Fruit fly (Drosophila melanogaster): ENCODE measurements around the gene Gapdh2.

Gene Gapdh2

dm6 chrX:15866799-15867412 is 1.0 kb upstream of the Gapdh2 start (continued):
- TF ChIP-seq CG10366 (GFP tag; IDR thresholded peaks at IDR 0.05) (no peak), Jarid2 (GFP tag; optimal IDR thresholded peaks at IDR 0.05) (no peak), Hr78 (GFP tag; optimal IDR thresholded peaks at IDR 0.05) (no peak), crp (GFP tag; optimal IDR thresholded peaks at IDR 0.05) (peak in 1 of 2 experiments; percentile 75), Dip3 (GFP tag; optimal IDR thresholded peaks at IDR 0.05) (no peak), grn (GFP tag; optimal IDR thresholded peaks at IDR 0.05) (no peak), Antp (GFP tag; optimal IDR thresholded peaks at IDR 0.05) (no peak), cato (GFP tag; optimal IDR thresholded peaks at IDR 0.05; ENCODE audit: borderline replicate concordance) (no peak), CG17912 (GFP tag; optimal IDR thresholded peaks at IDR 0.05) (no peak), CG43689 (GFP tag; IDR thresholded peaks at IDR 0.05) (no peak), CG16813 (GFP tag; IDR thresholded peaks at IDR 0.05; ENCODE audit: partially characterized antibody) (no peak), Mad (GFP tag; optimal IDR thresholded peaks at IDR 0.05) (no peak), pum (GFP tag; optimal IDR thresholded peaks at IDR 0.05) (no peak), CG13296 (GFP tag; optimal IDR thresholded peaks at IDR 0.05) (no peak), CG10543 (GFP tag; optimal IDR thresholded peaks at IDR 0.05) (no peak), dm (GFP tag; optimal IDR thresholded peaks at IDR 0.05) (no peak), CG9932 (GFP tag; IDR thresholded peaks at IDR 0.05) (no peak), disco-r (GFP tag; optimal IDR thresholded peaks at IDR 0.05) (no peak), CG6254 (GFP tag; optimal IDR thresholded peaks at IDR 0.05) (peak; percentile 37), ash1 (GFP tag; optimal IDR thresholded peaks at IDR 0.05) (no peak), NFAT (GFP tag; IDR thresholded peaks at IDR 0.05) (no peak), Deaf1 (tag; optimal IDR thresholded peaks at IDR 0.05) (no peak), CG12942 (GFP tag; optimal IDR thresholded peaks at IDR 0.05) (no peak), Dref (GFP tag; IDR thresholded peaks at IDR 0.05) (peak; percentile 57), CG10654 (GFP tag; optimal IDR thresholded peaks at IDR 0.05) (no peak), fd64A (GFP tag; optimal IDR thresholded peaks at IDR 0.05) (no peak), CG10565 (GFP tag; optimal IDR thresholded peaks at IDR 0.05) (no peak), CG2116 (GFP tag; optimal IDR thresholded peaks at IDR 0.05) (peak; percentile 97)

dm6 chrX:15868781-15869180 is 836 bp downstream of the Gapdh2 start:
- TF ChIP-seq Six4 (GFP tag; optimal IDR thresholded peaks at IDR 0.05) (no peak), slbo (GFP tag; IDR thresholded peaks at IDR 0.05) (no peak), z (GFP tag; IDR thresholded peaks at IDR 0.05) (no peak), D (optimal IDR thresholded peaks at IDR 0.05) (no peak), D (GFP tag; optimal IDR thresholded peaks at IDR 0.05) (no peak), Hr78 (GFP tag; optimal IDR thresholded peaks at IDR 0.05) (no peak), CG7839 (tag; optimal IDR thresholded peaks at IDR 0.05) (no peak), lmd (GFP tag; IDR thresholded peaks at IDR 0.05) (no peak), hb (GFP tag; IDR thresholded peaks at IDR 0.05; ENCODE audit: partially characterized antibody) (0 out of 3 replicates have a peak, but pooled peaks have one; percentile 42), Ets65A (GFP tag) (peak; percentile 79), CkIIα-i1 (GFP tag; IDR thresholded peaks at IDR 0.05) (no peak), Med (GFP tag) (peak; percentile 62)

DNA sequence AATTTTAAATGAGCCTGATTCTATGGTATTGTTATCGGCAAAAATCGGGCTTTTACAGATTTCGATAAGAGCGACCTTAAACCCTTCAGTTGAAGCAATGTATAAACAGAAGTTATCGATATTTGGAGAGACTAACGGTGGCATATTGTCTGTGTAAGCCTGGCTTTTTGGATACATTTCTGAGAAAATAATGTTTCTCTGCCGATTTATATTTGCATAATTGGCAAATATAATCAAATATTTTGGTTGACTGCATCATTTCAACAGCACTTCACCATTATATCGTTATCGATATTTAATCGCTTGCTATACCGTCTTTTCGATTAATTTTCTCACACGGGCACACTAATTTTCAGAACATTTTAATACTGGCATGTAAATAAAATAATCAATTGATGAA is 1.9 kb downstream of the Gapdh2 start, which contains the start of gene CG16952:
Gene CG16952 (plus strand): TSS at position 341 of the 400 bp plus-strand sequence.
- TF ChIP-seq ro (GFP tag; IDR thresholded peaks at IDR 0.05) (no peak), Fer1 (GFP tag; optimal IDR thresholded peaks at IDR 0.05) (no peak), CG10431 (GFP tag; optimal IDR thresholded peaks at IDR 0.05) (no peak), Doc2 (GFP tag; IDR thresholded peaks at IDR 0.05) (no peak), twi (tag; optimal IDR thresholded peaks at IDR 0.05) (no peak), CG15696 (tag; optimal IDR thresholded peaks at IDR 0.05) (no peak), Sry-δ (GFP tag; optimal IDR thresholded peaks at IDR 0.05) (peak; percentile 83), Hr3 (GFP tag; optimal IDR thresholded peaks at IDR 0.05) (no peak), hb (GFP tag; IDR thresholded peaks at IDR 0.05; ENCODE audit: partially characterized antibody) (peak; percentile 92), CG17912 (GFP tag; optimal IDR thresholded peaks at IDR 0.05) (no peak), crol (GFP tag; IDR thresholded peaks at IDR 0.05) (no peak), sd (tag; optimal IDR thresholded peaks at IDR 0.05) (peak; percentile 2), pho (GFP tag; optimal IDR thresholded peaks at IDR 0.05) (peak; percentile 27), CG16863 (GFP tag; optimal IDR thresholded peaks at IDR 0.05) (no peak)
